Fruit fly (Drosophila melanogaster) whole organism, embryonic: ENCODE results near the gene CG1575.

Experiments
- Antp ChIP-seq: fragments of 200-800 bp; sonication (Bioruptor generic); optimal IDR thresholded peaks from 3 replicates; lab custom pipeline; 2016; ENCODE audit warnings: missing biosample characterization, missing genetic modification characterization
- Asciz ChIP-seq: fragments of 200-800 bp; sonication (Bioruptor generic); optimal IDR thresholded peaks from 2 replicates; lab custom pipeline; 2017; ENCODE audit warnings: missing biosample characterization, mild to moderate bottlenecking, missing genetic modification characterization, missing genetic modification reagents
- BEAF-32 ChIP-seq: fragments of 200-800 bp; sonication (Bioruptor generic); optimal IDR thresholded peaks from 3 replicates; lab custom pipeline; 2017; ENCODE audit warnings: missing biosample characterization, missing genetic modification characterization, mild to moderate bottlenecking, moderate library complexity, missing genetic modification reagents
- CG10274 ChIP-seq: fragments of 200-800 bp; sonication (Bioruptor generic); optimal IDR thresholded peaks from 3 replicates; lab custom pipeline; 2017; ENCODE audit warnings: missing biosample characterization, mild to moderate bottlenecking, missing genetic modification characterization
- CG11398 ChIP-seq: fragments of 200-800 bp; sonication (Bioruptor generic); optimal IDR thresholded peaks from 2 replicates; lab custom pipeline; 2016; ENCODE audit warnings: missing biosample characterization, missing genetic modification characterization
- CG12104 ChIP-seq: fragments of 200-800 bp; sonication (Bioruptor generic); optimal IDR thresholded peaks from 3 replicates; lab custom pipeline; 2016; ENCODE audit warnings: missing biosample characterization, missing genetic modification characterization
- CG12299 ChIP-seq: fragments of 200-800 bp; sonication (Bioruptor generic); optimal IDR thresholded peaks from 2 replicates; lab custom pipeline; 2018; ENCODE audit warnings: missing biosample characterization, mild to moderate bottlenecking, missing genetic modification characterization
- CG12391 ChIP-seq: fragments of 200-800 bp; sonication (Bioruptor generic); optimal IDR thresholded peaks from 3 replicates; lab custom pipeline; 2018; ENCODE audit warnings: missing biosample characterization, mild to moderate bottlenecking, missing genetic modification characterization, moderate library complexity
- CG12659 ChIP-seq: fragments of 200-800 bp; sonication (Bioruptor generic); optimal IDR thresholded peaks from 3 replicates; lab custom pipeline; 2017; ENCODE audit warnings: mild to moderate bottlenecking, missing biosample characterization, missing genetic modification reagents, missing genetic modification characterization
- CG15601 ChIP-seq: fragments of 200-800 bp; sonication (Bioruptor generic); optimal IDR thresholded peaks from 3 replicates; lab custom pipeline; 2019; ENCODE audit warnings: missing biosample characterization, mild to moderate bottlenecking, missing genetic modification characterization, moderate library complexity
- CG15696 ChIP-seq: fragments of 200-800 bp; sonication (Bioruptor generic); optimal IDR thresholded peaks from 2 replicates; lab custom pipeline; 2019; ENCODE audit warnings: missing biosample characterization, mild to moderate bottlenecking, missing genetic modification characterization, moderate library complexity
- CG16863 ChIP-seq: fragments of 200-800 bp; sonication (Bioruptor generic); optimal IDR thresholded peaks from 3 replicates; lab custom pipeline; 2016; ENCODE audit warnings: missing biosample characterization, missing genetic modification characterization
- CG2199 ChIP-seq: fragments of 200-800 bp; sonication (Bioruptor generic); IDR thresholded peaks from 3 replicates; pipeline ENCODE4 v1.3.6; 2022; ENCODE audit warnings: missing biosample characterization, missing genetic modification characterization
- CG32532 ChIP-seq: fragments of 200-800 bp; sonication (Bioruptor generic); IDR thresholded peaks from 2 replicates; pipeline ENCODE4 v1.3.6; 2022; ENCODE audit warnings: missing biosample characterization, missing genetic modification characterization
- CG33213 ChIP-seq: fragments of 200-800 bp; sonication (Bioruptor generic); optimal IDR thresholded peaks from 3 replicates; lab custom pipeline; 2016; ENCODE audit warnings: missing biosample characterization, missing genetic modification characterization
- CG34422 ChIP-seq: fragments of 200-800 bp; sonication (Bioruptor generic); IDR thresholded peaks from 3 replicates; pipeline ENCODE4 v1.3.6; 2022; ENCODE audit warnings: missing biosample characterization, missing genetic modification characterization
- CG4424 ChIP-seq: fragments of 200-800 bp; sonication (Bioruptor generic); optimal IDR thresholded peaks from 3 replicates; lab custom pipeline; 2016; ENCODE audit warnings: missing biosample characterization, missing genetic modification characterization
- CG4730 ChIP-seq: fragments of 200-800 bp; sonication (Bioruptor generic); IDR thresholded peaks from 2 replicates; pipeline ENCODE4 v1.3.6; 2022; ENCODE audit warnings: missing biosample characterization, missing genetic modification characterization
- CG7271 ChIP-seq: fragments of 200-800 bp; sonication (Bioruptor generic); optimal IDR thresholded peaks from 2 replicates; lab custom pipeline; 2018; ENCODE audit warnings: missing biosample characterization, mild to moderate bottlenecking, missing genetic modification characterization, moderate library complexity
- CG7372 ChIP-seq: fragments of 200-800 bp; sonication (Bioruptor generic); IDR thresholded peaks from 2 replicates; pipeline ENCODE4 v1.3.6; 2022; ENCODE audit warnings: missing biosample characterization, missing genetic modification characterization
- CG7963 ChIP-seq: fragments of 200-800 bp; sonication (Bioruptor generic); IDR thresholded peaks from 3 replicates; pipeline ENCODE4 v1.3.6; 2022; ENCODE audit warnings: missing biosample characterization, missing genetic modification characterization; ENCODE audit not compliant: partially characterized antibody
- CG9876 ChIP-seq: fragments of 200-800 bp; sonication (Bioruptor generic); optimal IDR thresholded peaks from 2 replicates; lab custom pipeline; 2016; ENCODE audit warnings: missing biosample characterization, missing genetic modification characterization
- Dek ChIP-seq: fragments of 200-800 bp; sonication (Bioruptor generic); optimal IDR thresholded peaks from 3 replicates; lab custom pipeline; 2019; ENCODE audit warnings: missing biosample characterization, mild to moderate bottlenecking, missing genetic modification characterization, moderate library complexity
- Fer1 ChIP-seq: fragments of 200-800 bp; sonication (Bioruptor generic); optimal IDR thresholded peaks from 2 replicates; lab custom pipeline; 2017; ENCODE audit warnings: missing biosample characterization, mild to moderate bottlenecking, missing genetic modification characterization
- Hr78 ChIP-seq, 2 experiments: fragments of 200-800 bp in 1 of 2; fragments of >200 bp in 1 of 2; sonication (Bioruptor generic) in 1 of 2; optimal IDR thresholded peaks; 2 replicates each; lab custom pipeline; 2017 to 2019; ENCODE audit warnings: missing biosample characterization in 2 of 2, missing genetic modification characterization in 2 of 2, mild to moderate bottlenecking in 1 of 2, moderate library complexity in 1 of 2
- Optix ChIP-seq: fragments of 200-800 bp; sonication (Bioruptor generic); IDR thresholded peaks from 3 replicates; pipeline ENCODE4 v1.3.6; 2022; ENCODE audit warnings: missing biosample characterization, missing genetic modification characterization
- Rx ChIP-seq: fragments of 200-800 bp; sonication (Bioruptor generic); IDR thresholded peaks from 2 replicates; pipeline ENCODE4 v1.3.6; 2022; ENCODE audit warnings: missing biosample characterization, missing genetic modification characterization
- Side ChIP-seq: fragments of 200-800 bp; sonication (Bioruptor generic); optimal IDR thresholded peaks from 2 replicates; lab custom pipeline; 2016; ENCODE audit warnings: missing biosample characterization, missing genetic modification characterization
- Spps ChIP-seq: fragments of 200-800 bp; sonication (Bioruptor generic); optimal IDR thresholded peaks from 2 replicates; lab custom pipeline; 2018; ENCODE audit warnings: missing biosample characterization, mild to moderate bottlenecking, missing genetic modification characterization
- Sry-β ChIP-seq: fragments of 200-800 bp; sonication (Bioruptor generic); optimal IDR thresholded peaks from 2 replicates; lab custom pipeline; 2018; ENCODE audit warnings: missing biosample characterization, mild to moderate bottlenecking, missing genetic modification characterization, moderate library complexity
- Trl ChIP-seq, 3 experiments: fragments of >200 bp in 2 of 3; fragments of 200-800 bp in 1 of 3; sonication (Bioruptor generic) in 1 of 3; optimal IDR thresholded peaks; 2 replicates in 1 of 3; 3 replicates in 2 of 3; lab custom pipeline; 2016 to 2017; ENCODE audit warnings: missing biosample characterization in 1 of 3, missing genetic modification characterization in 1 of 3
- abd-A ChIP-seq: fragments of 200-800 bp; sonication (Bioruptor generic); optimal IDR thresholded peaks from 3 replicates; lab custom pipeline; 2019; ENCODE audit warnings: missing biosample characterization, mild to moderate bottlenecking, missing genetic modification characterization, moderate library complexity
- bab2 ChIP-seq: fragments of 200-800 bp; sonication (Bioruptor generic); optimal IDR thresholded peaks from 2 replicates; lab custom pipeline; 2016; ENCODE audit warnings: missing biosample characterization, missing genetic modification characterization
- cas ChIP-seq: fragments of 200-800 bp; sonication (Bioruptor generic); IDR thresholded peaks from 2 replicates; pipeline ENCODE4 v1.3.6; 2022; ENCODE audit warnings: missing biosample characterization, missing genetic modification characterization
- chinmo ChIP-seq: fragments of 200-800 bp; sonication (Bioruptor generic); IDR thresholded peaks from 4 replicates; pipeline ENCODE4 v1.3.6; 2022; ENCODE audit warnings: missing biosample characterization, missing genetic modification characterization; ENCODE audit not compliant: partially characterized antibody
- crp ChIP-seq, 2 experiments: fragments of 200-800 bp; sonication (Bioruptor generic); optimal IDR thresholded peaks; 2 replicates in 1 of 2; 3 replicates in 1 of 2; lab custom pipeline; 2017; ENCODE audit warnings: missing biosample characterization in 2 of 2, missing genetic modification characterization in 2 of 2, mild to moderate bottlenecking in 1 of 2, moderate library complexity in 1 of 2
- danr ChIP-seq: fragments of 200-800 bp; sonication (Bioruptor generic); IDR thresholded peaks from 2 replicates; pipeline ENCODE4 v1.3.6; 2022; ENCODE audit warnings: missing biosample characterization, missing genetic modification characterization
- dm ChIP-seq: fragments of 200-800 bp; sonication (Bioruptor generic); optimal IDR thresholded peaks from 3 replicates; lab custom pipeline; 2016; ENCODE audit warnings: missing biosample characterization, missing genetic modification characterization
- dmrt99B ChIP-seq: fragments of 200-800 bp; sonication (Bioruptor generic); optimal IDR thresholded peaks from 2 replicates; lab custom pipeline; 2018; ENCODE audit warnings: missing biosample characterization, mild to moderate bottlenecking, missing genetic modification characterization, moderate library complexity
- fd3F ChIP-seq: fragments of 200-800 bp; sonication (Bioruptor generic); optimal IDR thresholded peaks from 2 replicates; lab custom pipeline; 2018; ENCODE audit warnings: missing biosample characterization, mild to moderate bottlenecking, missing genetic modification characterization, moderate library complexity
- her ChIP-seq: fragments of 200-800 bp; sonication (Bioruptor generic); optimal IDR thresholded peaks from 2 replicates; lab custom pipeline; 2016; ENCODE audit warnings: missing biosample characterization, missing genetic modification characterization
- kni ChIP-seq: fragments of 200-800 bp; sonication (Bioruptor generic); optimal IDR thresholded peaks from 3 replicates; lab custom pipeline; 2017; ENCODE audit warnings: mild to moderate bottlenecking, missing biosample characterization, missing genetic modification reagents, missing genetic modification characterization
- luna ChIP-seq: fragments of 200-800 bp; sonication (Bioruptor generic); optimal IDR thresholded peaks from 2 replicates; lab custom pipeline; 2016; ENCODE audit warnings: missing biosample characterization, missing genetic modification characterization
- row ChIP-seq: fragments of 200-800 bp; sonication (Bioruptor generic); IDR thresholded peaks from 3 replicates; pipeline ENCODE4 v1.3.6; 2022; ENCODE audit warnings: missing biosample characterization, missing genetic modification characterization
- shn ChIP-seq: fragments of 200-800 bp; sonication (Bioruptor generic); optimal IDR thresholded peaks from 3 replicates; lab custom pipeline; 2016; ENCODE audit warnings: missing biosample characterization, missing genetic modification characterization
- sna ChIP-seq: fragments of 200-800 bp; sonication (Bioruptor generic); IDR thresholded peaks from 2 replicates; pipeline ENCODE4 v1.3.6; 2022; ENCODE audit warnings: missing biosample characterization, missing genetic modification characterization; ENCODE audit not compliant: partially characterized antibody
- so ChIP-seq: fragments of 200-800 bp; sonication (Bioruptor generic); IDR thresholded peaks from 3 replicates; pipeline ENCODE4 v1.3.6; 2022; ENCODE audit warnings: missing biosample characterization, missing genetic modification characterization
- trem ChIP-seq: fragments of 200-800 bp; optimal IDR thresholded peaks from 3 replicates; lab custom pipeline; 2019; ENCODE audit warnings: missing biosample characterization, mild to moderate bottlenecking, missing genetic modification characterization, moderate library complexity
- ttk ChIP-seq: fragments of 200-800 bp; sonication (Bioruptor generic); IDR thresholded peaks from 2 replicates; pipeline ENCODE4 v2.1.2; 2022; ENCODE audit warnings: missing biosample characterization, missing genetic modification characterization
- zf30C ChIP-seq: fragments of 200-800 bp; sonication (Bioruptor generic); optimal IDR thresholded peaks from 3 replicates; lab custom pipeline; 2018; ENCODE audit warnings: missing biosample characterization, mild to moderate bottlenecking, missing genetic modification characterization

Gene CG1575

DNA sequence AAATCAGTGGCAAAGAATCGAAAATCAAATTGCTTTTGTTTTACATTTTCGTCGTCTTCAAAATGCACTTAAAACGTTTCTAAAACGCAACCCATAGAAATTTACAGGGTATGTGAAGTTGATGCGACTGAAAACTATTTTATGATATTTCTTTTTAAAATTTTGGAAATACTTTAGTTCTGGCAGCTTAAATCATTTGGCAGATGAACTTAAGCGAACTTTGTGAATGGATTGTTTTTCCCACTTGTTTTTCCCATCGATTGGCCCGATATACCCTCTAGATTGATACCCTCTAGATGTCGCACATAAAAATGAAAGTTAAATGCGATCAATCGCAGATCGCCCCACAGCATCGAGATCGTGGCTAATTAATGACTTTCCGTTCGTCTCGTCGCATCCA lies 9.3 kb downstream of the CG1575 start (continued):
- TF ChIP-seq dmrt99B = peak; percentile 78
- peak; percentile 49 for TF ChIP-seq Asciz (GFP tag; lab: Kevin White, UChicago)
- no peak for TF ChIP-seq CG10274 (GFP tag; lab: Kevin White, UChicago)
- peak; percentile 32 for TF ChIP-seq Spps (tag; lab: Kevin White, UChicago)
- peak; percentile 59; the same call in 1 of the 2 replicates for TF ChIP-seq Rx (GFP tag; lab: Robert Waterston, UW)
- peak; percentile 38 for TF ChIP-seq Antp (GFP tag; lab: Kevin White, UChicago)
- no peak for TF ChIP-seq chinmo (GFP tag; lab: Robert Waterston, UW)
- no peak for TF ChIP-seq so
- no peak for TF ChIP-seq Dek (tag; lab: Kevin White, UChicago)
- TF ChIP-seq CG7372 (GFP tag; lab: Robert Waterston, UW) = no peak
- no peak for TF ChIP-seq CG7271 (tag; lab: Kevin White, UChicago)
- TF ChIP-seq bab2 = peak; percentile 22
- peak; percentile 67 for TF ChIP-seq row
- peak; percentile 71 for TF ChIP-seq Optix (GFP tag; lab: Robert Waterston, UW)
- TF ChIP-seq CG4730 (GFP tag; lab: Robert Waterston, UW) = no peak
- peak; percentile 70; the same call in 2 of the 3 replicates for TF ChIP-seq CG34422 (GFP tag; lab: Robert Waterston, UW)
- TF ChIP-seq CG12299 (tag; lab: Kevin White, UChicago) = no peak
- TF ChIP-seq sna = no peak
- no peak for TF ChIP-seq Sry-β
- no peak for TF ChIP-seq CG12104 (GFP tag; lab: Kevin White, UChicago)
- TF ChIP-seq ttk (GFP tag; lab: Robert Waterston, UW) = peak; percentile 65
- TF ChIP-seq shn (GFP tag; lab: Kevin White, UChicago) = peak; percentile 21
- TF ChIP-seq dm (GFP tag; lab: Kevin White, UChicago) = no peak
- TF ChIP-seq CG16863 (GFP tag; lab: Kevin White, UChicago) = peak; percentile 55
- peak; percentile 11 for TF ChIP-seq CG12659 (GFP tag; lab: Kevin White, UChicago)
- TF ChIP-seq CG7963 (GFP tag; lab: Robert Waterston, UW) = no peak
- TF ChIP-seq CG4424 (GFP tag; lab: Kevin White, UChicago) = peak; percentile 69
- TF ChIP-seq abd-A (tag; lab: Kevin White, UChicago) = no peak
- TF ChIP-seq cas = no peak
- no peak for TF ChIP-seq Fer1 (GFP tag; lab: Kevin White, UChicago)
- TF ChIP-seq CG15601 = peak; percentile 73
- no peak for TF ChIP-seq Side
- TF ChIP-seq kni (GFP tag; lab: Kevin White, UChicago) = no peak
- no peak for TF ChIP-seq CG11398 (GFP tag; lab: Kevin White, UChicago)
- no peak for TF ChIP-seq crp (GFP tag; optimal IDR thresholded peaks at IDR 0.05; lab: Kevin White, UChicago)
- TF ChIP-seq danr = no peak
- no peak for TF ChIP-seq luna (GFP tag; lab: Kevin White, UChicago)
- no peak for TF ChIP-seq CG32532 (GFP tag; lab: Robert Waterston, UW)
- peak; percentile 73 for TF ChIP-seq CG12391 (tag; lab: Kevin White, UChicago)
- TF ChIP-seq BEAF-32 (GFP tag; lab: Kevin White, UChicago) = no peak
- TF ChIP-seq CG33213 (GFP tag; lab: Kevin White, UChicago) = no peak
- TF ChIP-seq fd3F (GFP tag; lab: Kevin White, UChicago) = no peak
- no peak for TF ChIP-seq Hr78 (GFP tag; optimal IDR thresholded peaks at IDR 0.05; lab: Kevin White, UChicago)
- no peak for TF ChIP-seq her (GFP tag; lab: Kevin White, UChicago)
- no peak for TF ChIP-seq CG9876 (GFP tag; lab: Kevin White, UChicago)
- no peak for TF ChIP-seq zf30C (GFP tag; lab: Kevin White, UChicago)
- no peak for TF ChIP-seq CG15696 (tag; lab: Kevin White, UChicago)
- no peak for TF ChIP-seq Trl (optimal IDR thresholded peaks at IDR 0.05; lab: Kevin White, UChicago)
- TF ChIP-seq Trl (GFP tag; optimal IDR thresholded peaks at IDR 0.05; lab: Kevin White, UChicago) = peak; percentile 21
- TF ChIP-seq trem (tag; lab: Kevin White, UChicago) = peak; percentile 40
- TF ChIP-seq CG2199 (GFP tag; lab: Robert Waterston, UW) = no peak
